Worm (Caenorhabditis elegans) whole organism, L4/young adult: Measurements from ENCODE around the gene R05D3.9.

Experiments used
- W03F9.2 ChIP-seq: fragments of 150-350 bp; optimal IDR thresholded peaks from 2 replicates; lab custom pipeline; 2014; ENCODE audit warnings: missing biosample characterization, missing genetic modification characterization
- dao-5 ChIP-seq: sonication (generic microtip); optimal IDR thresholded peaks from 2 replicates; lab custom pipeline; 2016; ENCODE audit warnings: missing genotype, missing genetic modification characterization, moderate library complexity, missing compliant biosample characterization
- him-1 ChIP-seq: sonication (generic microtip); optimal IDR thresholded peaks from 2 replicates; lab custom pipeline; 2016; ENCODE audit warnings: missing genotype, missing genetic modification reagents, missing genetic modification characterization, missing compliant biosample characterization

DNA sequence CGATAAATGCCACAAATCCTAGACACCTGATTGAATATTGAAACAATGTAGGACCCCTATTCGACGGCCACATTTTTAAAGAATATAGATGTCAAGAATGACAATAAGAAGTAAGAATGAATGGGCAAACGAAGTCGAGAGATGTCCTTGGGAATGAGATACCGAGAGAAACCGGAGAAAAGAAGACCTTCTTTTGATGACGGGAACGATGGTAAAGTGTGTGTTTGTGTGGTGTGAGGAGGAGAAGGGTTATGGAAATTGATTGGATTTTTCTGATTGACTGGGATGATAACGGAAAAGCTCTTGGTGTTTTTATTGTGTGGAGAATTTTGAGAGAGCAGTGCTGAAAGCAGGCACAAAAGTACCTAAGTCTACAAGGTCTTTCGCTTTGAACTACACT lies at the start of gene R05D3.9:
- TF ChIP-seq W03F9.2 (tag; lab: Kevin White, UChicago) (no peak), him-1 (tag; lab: Kevin White, UChicago) (no peak), dao-5 (tag; lab: Kevin White, UChicago) (no peak)
